Worm (Caenorhabditis elegans) whole organism, young adult: ENCODE results near the gene cpin-1.

Source experiments
- B0019.2 ChIP-seq: fragments of 200-800 bp; sonication (Bioruptor generic); conservative IDR thresholded peaks from 2 replicates; pipeline ENCODE4 v1.3.6; 2022; ENCODE audit warnings: missing genetic modification reagents, missing genetic modification characterization, missing compliant biosample characterization
- D2030.7 ChIP-seq: fragments of 200-800 bp; sonication (Bioruptor generic); IDR thresholded peaks from 2 replicates; pipeline ENCODE4 v1.3.6; 2022; ENCODE audit warnings: missing genetic modification reagents, missing genetic modification characterization, missing compliant biosample characterization
- F22D6.2 ChIP-seq: sonication (generic microtip); optimal IDR thresholded peaks from 2 replicates; lab custom pipeline; 2016; ENCODE audit warnings: mild to moderate bottlenecking, missing genetic modification characterization, missing compliant biosample characterization
- F23B12.7 ChIP-seq: sonication (generic microtip); optimal IDR thresholded peaks from 2 replicates; lab custom pipeline; 2017; ENCODE audit warnings: missing genetic modification characterization, mild to moderate bottlenecking, missing compliant biosample characterization, antibody characterized with exemption, moderate library complexity; ENCODE audit not compliant: insufficient read depth
- F33H1.4 ChIP-seq: fragments of 200-800 bp; sonication (Bioruptor generic); IDR thresholded peaks from 2 replicates; pipeline ENCODE4 v1.3.6; 2022; ENCODE audit warnings: missing genetic modification reagents, missing genetic modification characterization, missing compliant biosample characterization
- F39B2.1 ChIP-seq: fragments of 200-800 bp; sonication (Bioruptor generic); IDR thresholded peaks from 2 replicates; pipeline ENCODE4 v1.3.6; 2022; ENCODE audit warnings: missing genetic modification reagents, missing genetic modification characterization, missing compliant biosample characterization
- T07F8.4 ChIP-seq: sonication (generic microtip); optimal IDR thresholded peaks from 2 replicates; lab custom pipeline; 2016; ENCODE audit warnings: mild to moderate bottlenecking, missing genetic modification characterization, moderate library complexity, missing compliant biosample characterization
- Y53F4B.3 ChIP-seq: fragments of 200-800 bp; sonication (Bioruptor generic); IDR thresholded peaks from 2 replicates; pipeline ENCODE4 v1.3.6; 2022; ENCODE audit warnings: missing genetic modification reagents, missing genetic modification characterization, missing compliant biosample characterization
- aptf-2 ChIP-seq: fragments of 200-800 bp; sonication (Bioruptor generic); conservative IDR thresholded peaks from 2 replicates; pipeline ENCODE4 v1.3.6; 2022; ENCODE audit warnings: missing genetic modification reagents, missing genetic modification characterization, missing compliant biosample characterization
- aptf-3 ChIP-seq: fragments of 200-800 bp; sonication (Bioruptor generic); IDR thresholded peaks from 2 replicates; pipeline ENCODE4 v1.3.6; 2022; ENCODE audit warnings: missing genetic modification characterization, missing compliant biosample characterization
- attf-5 ChIP-seq: fragments of 200-800 bp; sonication (Bioruptor generic); optimal IDR thresholded peaks from 2 replicates; lab custom pipeline; 2018; ENCODE audit warnings: mild to moderate bottlenecking, missing genetic modification characterization, missing compliant biosample characterization
- bed-1 ChIP-seq: fragments of 200-800 bp; sonication (Bioruptor generic); IDR thresholded peaks from 2 replicates; pipeline ENCODE4 v1.3.6; 2022; ENCODE audit warnings: missing genetic modification reagents, missing genetic modification characterization, missing compliant biosample characterization
- bed-2 ChIP-seq: fragments of 200-800 bp; sonication (Bioruptor generic); IDR thresholded peaks from 2 replicates; pipeline ENCODE4 v1.3.6; 2022; ENCODE audit warnings: missing genetic modification reagents, missing genetic modification characterization, missing compliant biosample characterization
- ccch-3 ChIP-seq: fragments of 200-800 bp; sonication (Bioruptor generic); optimal IDR thresholded peaks from 2 replicates; lab custom pipeline; 2018; ENCODE audit warnings: mild to moderate bottlenecking, missing genetic modification characterization, missing compliant biosample characterization
- cebp-1 ChIP-seq, 2 experiments: fragments of 200-800 bp in 1 of 2; sonication (Bioruptor generic) in 1 of 2; sonication (generic microtip) in 1 of 2; IDR thresholded peaks in 1 of 2; optimal IDR thresholded peaks in 1 of 2; 2 replicates each; pipeline versions ENCODE4 v1.3.6 to Lab custom; 2017 to 2022; ENCODE audit warnings: missing compliant biosample characterization in 2 of 2, missing genetic modification characterization in 2 of 2, mild to moderate bottlenecking in 1 of 2, missing genetic modification reagents in 1 of 2, moderate library complexity in 1 of 2
- die-1 ChIP-seq: sonication (generic microtip); optimal IDR thresholded peaks from 2 replicates; lab custom pipeline; 2016; ENCODE audit warnings: missing genotype, mild to moderate bottlenecking, missing genetic modification characterization, missing compliant biosample characterization
- dpff-1 ChIP-seq: sonication (generic microtip); optimal IDR thresholded peaks from 2 replicates; lab custom pipeline; 2017; ENCODE audit warnings: mild to moderate bottlenecking, missing genetic modification characterization, missing compliant biosample characterization
- dpl-1 ChIP-seq: fragments of 150-350 bp; optimal IDR thresholded peaks from 2 replicates; lab custom pipeline; 2014; ENCODE audit warnings: missing biosample characterization, missing genetic modification reagents, missing genetic modification characterization
- egl-44 ChIP-seq: fragments of 200-800 bp; sonication (Bioruptor generic); IDR thresholded peaks from 2 replicates; pipeline ENCODE4 v1.3.6; 2022; ENCODE audit warnings: missing genetic modification reagents, missing genetic modification characterization, missing compliant biosample characterization
- egrh-3 ChIP-seq: fragments of 200-800 bp; sonication (Bioruptor generic); IDR thresholded peaks from 2 replicates; pipeline ENCODE4 v1.3.6; 2022; ENCODE audit warnings: missing genetic modification reagents, missing genetic modification characterization, missing compliant biosample characterization
- ekl-4 ChIP-seq: fragments of 200-800 bp; sonication (Bioruptor generic); IDR thresholded peaks from 2 replicates; pipeline ENCODE4 v1.3.6; 2022; ENCODE audit warnings: missing genetic modification reagents, missing genetic modification characterization, missing compliant biosample characterization
- gei-17 ChIP-seq: fragments of 200-800 bp; sonication (Bioruptor generic); optimal IDR thresholded peaks from 2 replicates; lab custom pipeline; 2018; ENCODE audit warnings: mild to moderate bottlenecking, missing genetic modification characterization, missing compliant biosample characterization
- hlh-12 ChIP-seq: sonication (generic microtip); optimal IDR thresholded peaks from 2 replicates; lab custom pipeline; 2016; ENCODE audit warnings: missing genetic modification characterization, missing compliant biosample characterization
- hmg-20 ChIP-seq: fragments of 200-800 bp; sonication (Bioruptor generic); IDR thresholded peaks from 2 replicates; pipeline ENCODE4 v1.3.6; 2022; ENCODE audit warnings: missing genetic modification reagents, missing genetic modification characterization, missing compliant biosample characterization
- hsf-1 ChIP-seq: fragments of 200-800 bp; sonication (Bioruptor generic); IDR thresholded peaks from 2 replicates; pipeline ENCODE4 v1.3.6; 2022; ENCODE audit warnings: missing genetic modification reagents, missing genetic modification characterization, missing compliant biosample characterization
- lin-26 ChIP-seq: fragments of 200-800 bp; sonication (Bioruptor generic); IDR thresholded peaks from 2 replicates; pipeline ENCODE4 v1.3.6; 2022; ENCODE audit warnings: missing genetic modification reagents, missing genetic modification characterization, missing compliant biosample characterization
- lin-35 ChIP-seq, 3 experiments: fragments of 150-350 bp in 2 of 3; sonication (generic microtip) in 1 of 3; optimal IDR thresholded peaks; 2 replicates each; lab custom pipeline; 2014 to 2018; ENCODE audit warnings: missing biosample characterization in 3 of 3, missing genetic modification characterization in 3 of 3, missing genetic modification reagents in 3 of 3
- lin-54 ChIP-seq: fragments of 200-800 bp; sonication (Bioruptor generic); optimal IDR thresholded peaks from 2 replicates; lab custom pipeline; 2018; ENCODE audit warnings: mild to moderate bottlenecking, missing genetic modification characterization, missing compliant biosample characterization
- lsl-1 ChIP-seq: fragments of 200-800 bp; sonication (Bioruptor generic); optimal IDR thresholded peaks from 2 replicates; lab custom pipeline; 2018; ENCODE audit warnings: mild to moderate bottlenecking, missing genetic modification characterization, moderate library complexity, missing compliant biosample characterization
- madf-3 ChIP-seq: fragments of 200-800 bp; sonication (Bioruptor generic); IDR thresholded peaks from 2 replicates; pipeline ENCODE4 v1.3.6; 2022; ENCODE audit warnings: missing genetic modification reagents, missing genetic modification characterization, missing compliant biosample characterization
- madf-8 ChIP-seq: fragments of 200-800 bp; sonication (Bioruptor generic); conservative IDR thresholded peaks from 2 replicates; pipeline ENCODE4 v1.3.6; 2022; ENCODE audit warnings: missing genetic modification reagents, missing genetic modification characterization, missing compliant biosample characterization
- mel-28 ChIP-seq: sonication (generic microtip); optimal IDR thresholded peaks from 2 replicates; lab custom pipeline; 2016; ENCODE audit warnings: borderline replicate concordance, mild to moderate bottlenecking, missing genetic modification characterization, missing compliant biosample characterization
- nfyb-1 ChIP-seq: fragments of 200-800 bp; sonication (Bioruptor generic); IDR thresholded peaks from 2 replicates; pipeline ENCODE4 v1.3.6; 2022; ENCODE audit warnings: missing genetic modification reagents, missing genetic modification characterization, missing compliant biosample characterization
- nhr-120 ChIP-seq: fragments of 200-800 bp; sonication (Bioruptor generic); IDR thresholded peaks from 2 replicates; pipeline ENCODE4 v1.3.6; 2022; ENCODE audit warnings: missing genetic modification characterization, missing compliant biosample characterization
- nhr-80 ChIP-seq: sonication (generic microtip); optimal IDR thresholded peaks from 2 replicates; lab custom pipeline; 2016; ENCODE audit warnings: missing genetic modification characterization, missing compliant biosample characterization
- nhr-90 ChIP-seq: sonication (generic microtip); optimal IDR thresholded peaks from 2 replicates; lab custom pipeline; 2016; ENCODE audit warnings: missing genotype, mild to moderate bottlenecking, missing genetic modification characterization, missing compliant biosample characterization
- rec-8 ChIP-seq, 2 experiments: sonication (generic microtip); optimal IDR thresholded peaks; 2 replicates each; lab custom pipeline; 2016; ENCODE audit warnings: mild to moderate bottlenecking in 2 of 2, missing genetic modification characterization in 2 of 2, missing genetic modification reagents in 2 of 2, missing genotype in 2 of 2, missing biosample characterization in 1 of 2, missing compliant biosample characterization in 1 of 2, moderate library complexity in 1 of 2
- rpc-1 ChIP-seq, 2 experiments: fragments of 150-350 bp in 1 of 2; sonication (generic microtip) in 1 of 2; optimal IDR thresholded peaks; 2 replicates each; lab custom pipeline; 2014 to 2018; ENCODE audit warnings: missing biosample characterization in 1 of 2, missing genetic modification characterization in 1 of 2, missing genetic modification reagents in 1 of 2, missing genotype in 1 of 2
- sdz-38 ChIP-seq: sonication (generic microtip); optimal IDR thresholded peaks from 2 replicates; lab custom pipeline; 2016; ENCODE audit warnings: missing genotype, missing genetic modification characterization, missing compliant biosample characterization
- snpc-1.1 ChIP-seq: sonication (generic microtip); optimal IDR thresholded peaks from 2 replicates; lab custom pipeline; 2017; ENCODE audit warnings: missing genetic modification characterization, mild to moderate bottlenecking, missing compliant biosample characterization, antibody characterized with exemption, moderate library complexity, missing genotype, missing genetic modification reagents; ENCODE audit not compliant: insufficient read depth
- tlf-1 ChIP-seq: fragments of 200-800 bp; sonication (Bioruptor generic); optimal IDR thresholded peaks from 2 replicates; lab custom pipeline; 2018; ENCODE audit warnings: mild to moderate bottlenecking, missing genetic modification characterization, missing compliant biosample characterization
- unc-62 ChIP-seq: fragments of 150-350 bp; optimal IDR thresholded peaks from 2 replicates; lab custom pipeline; 2014; ENCODE audit warnings: missing biosample characterization, missing genetic modification reagents, missing genetic modification characterization
- ztf-18 ChIP-seq: sonication (generic microtip); optimal IDR thresholded peaks from 2 replicates; lab custom pipeline; 2016; ENCODE audit warnings: missing genotype, mild to moderate bottlenecking, missing genetic modification characterization, missing compliant biosample characterization
- ztf-22 ChIP-seq: fragments of 200-800 bp; sonication (Bioruptor generic); optimal IDR thresholded peaks from 2 replicates; lab custom pipeline; 2018; ENCODE audit warnings: mild to moderate bottlenecking, missing genetic modification characterization, moderate library complexity, missing compliant biosample characterization
- ztf-26 ChIP-seq: sonication (generic microtip); optimal IDR thresholded peaks from 2 replicates; lab custom pipeline; 2017; ENCODE audit warnings: missing genetic modification characterization, missing compliant biosample characterization

cpin-1 gene

ce11 chrIV:9443940-9444339 lies 6.5 kb upstream of the cpin-1 start, which contains the start of gene F38E11.9:
TSS of gene F38E11.9 (minus strand) at chrIV:9444040.
- TF ChIP-seq lin-26 (GFP tag; lab: Robert Waterston, UW): no peak
- no peak for TF ChIP-seq rpc-1 (optimal IDR thresholded peaks at IDR 0.05; lab: Kevin White, UChicago)
- no peak for TF ChIP-seq rpc-1 (tag; optimal IDR thresholded peaks at IDR 0.05; lab: Kevin White, UChicago)
- TF ChIP-seq aptf-3 (GFP tag; lab: Robert Waterston, UW): no peak
- no peak for TF ChIP-seq ztf-26 (tag; lab: Kevin White, UChicago)
- no peak for TF ChIP-seq egl-44 (GFP tag; lab: Robert Waterston, UW)
- no peak for TF ChIP-seq snpc-1.1
- no peak for TF ChIP-seq ztf-22 (GFP tag; lab: Kevin White, UChicago)
- no peak for TF ChIP-seq F23B12.7 (tag; lab: Kevin White, UChicago)
- TF ChIP-seq gei-17 (GFP tag; lab: Kevin White, UChicago): no peak
- TF ChIP-seq B0019.2 (GFP tag; lab: Robert Waterston, UW): no peak
- TF ChIP-seq lin-35 (GFP tag; optimal IDR thresholded peaks at IDR 0.05; lab: Kevin White, UChicago): no peak
- TF ChIP-seq lin-54 (GFP tag; lab: Kevin White, UChicago): no peak
- no peak for TF ChIP-seq nhr-90 (tag; lab: Kevin White, UChicago)
- TF ChIP-seq lsl-1 (GFP tag; lab: Kevin White, UChicago): no peak
- TF ChIP-seq tlf-1: no peak
- TF ChIP-seq ztf-18: no peak
- TF ChIP-seq ekl-4: no peak
- TF ChIP-seq bed-2 (GFP tag; lab: Robert Waterston, UW): no peak

ce11 chrIV:9444417-9445026 lies 6.0 kb upstream of the cpin-1 start:
- TF ChIP-seq bed-1 (no peak), madf-8 (GFP tag; lab: Robert Waterston, UW) (peak; percentile 49), F22D6.2 (tag; lab: Kevin White, UChicago) (peak; percentile 43), attf-5 (GFP tag; lab: Kevin White, UChicago) (peak; percentile 84), unc-62 (GFP tag; lab: Kevin White, UChicago) (peak; percentile 4), F33H1.4 (GFP tag; lab: Robert Waterston, UW) (peak; percentile 71), sdz-38 (tag; lab: Kevin White, UChicago) (no peak), T07F8.4 (tag; lab: Kevin White, UChicago) (peak; percentile 29), ccch-3 (GFP tag; lab: Kevin White, UChicago) (no peak), hlh-12 (tag; lab: Kevin White, UChicago) (no peak), aptf-2 (GFP tag; lab: Robert Waterston, UW) (peak; percentile 33; the same call in 1 of the 2 replicates), Y53F4B.3 (GFP tag; lab: Robert Waterston, UW) (peak; percentile 74; the same call in 1 of the 2 replicates), nhr-80 (peak; percentile 85), die-1 (peak; percentile 73), lin-26 (GFP tag; lab: Robert Waterston, UW) (peak; percentile 57; the same call in 1 of the 2 replicates), madf-3 (GFP tag; lab: Robert Waterston, UW) (0 out of 2 replicates have a peak, but pooled peaks have one; percentile 11), gei-17 (GFP tag; lab: Kevin White, UChicago) (peak; percentile 67), dpff-1 (tag; lab: Kevin White, UChicago) (peak; percentile 22), nfyb-1 (GFP tag; lab: Robert Waterston, UW) (peak; percentile 94), rec-8 (tag; optimal IDR thresholded peaks at IDR 0.05; lab: Kevin White, UChicago) (no peak), nhr-120 (GFP tag; lab: Robert Waterston, UW) (no peak), egrh-3 (GFP tag; lab: Robert Waterston, UW) (peak; percentile 78), hsf-1 (GFP tag; lab: Robert Waterston, UW) (peak; percentile 57; the same call in 1 of the 2 replicates), dpl-1 (peak; percentile 3), F39B2.1 (GFP tag; lab: Robert Waterston, UW) (no peak), hmg-20 (peak; percentile 74), aptf-3 (GFP tag; lab: Robert Waterston, UW) (no peak), mel-28 (tag; lab: Kevin White, UChicago) (peak; percentile 78), cebp-1 (GFP tag; IDR thresholded peaks at IDR 0.05; lab: Robert Waterston, UW) (no peak), cebp-1 (tag; optimal IDR thresholded peaks at IDR 0.05; lab: Kevin White, UChicago) (peak; percentile 85), D2030.7 (GFP tag; lab: Robert Waterston, UW) (peak; percentile 96)
